Fruit fly (Drosophila melanogaster): ENCODE results near the gene CG8679.

CG8679 gene

dm6 chr2L:21243964-21244466 lies 25.7 kb upstream of the CG8679 start (continued):
- TF ChIP-seq woc (GFP tag; optimal IDR thresholded peaks at IDR 0.05) (peak; percentile 12), dl (GFP tag; optimal IDR thresholded peaks at IDR 0.05; ENCODE audit: insufficient read depth in 1 of 2, partially characterized antibody in 2 of 2) (no peak), Abd-B (GFP tag; optimal IDR thresholded peaks at IDR 0.05) (no peak), Dfd (GFP tag; optimal IDR thresholded peaks at IDR 0.05) (no peak), Hnf4 (GFP tag; optimal IDR thresholded peaks at IDR 0.05) (no peak), pan (optimal IDR thresholded peaks at IDR 0.05) (no peak), tai (GFP tag; optimal IDR thresholded peaks at IDR 0.05) (no peak), OdsH (GFP tag; optimal IDR thresholded peaks at IDR 0.05) (no peak), Dif (GFP tag; optimal IDR thresholded peaks at IDR 0.05; ENCODE audit: partially characterized antibody) (peak; percentile 41), CG9705 (GFP tag; optimal IDR thresholded peaks at IDR 0.05) (no peak), sage (GFP tag; optimal IDR thresholded peaks at IDR 0.05) (peak; percentile 6)

- no peak for TF ChIP-seq N (GFP tag; optimal IDR thresholded peaks at IDR 0.05)
- TF ChIP-seq Hr78 (GFP tag; optimal IDR thresholded peaks at IDR 0.05) = no peak
Observed at dm6 chr2L:21242369-21242768, 24.0 kb upstream of the CG8679 start.

- TF ChIP-seq psq (GFP tag; optimal IDR thresholded peaks at IDR 0.05) (peak; percentile 99), sv (GFP tag; optimal IDR thresholded peaks at IDR 0.05) (no peak), Hr83 (GFP tag; optimal IDR thresholded peaks at IDR 0.05; ENCODE audit: poor library complexity, severe bottlenecking) (peak; percentile 63), br (GFP tag; optimal IDR thresholded peaks at IDR 0.05) (no peak), Sp1 (GFP tag; optimal IDR thresholded peaks at IDR 0.05) (no peak), CG32264 (GFP tag; optimal IDR thresholded peaks at IDR 0.05) (peak; percentile 18), Vsx2 (GFP tag; optimal IDR thresholded peaks at IDR 0.05; ENCODE audit: partially characterized antibody) (peak; percentile 72), dmrt93B (GFP tag; optimal IDR thresholded peaks at IDR 0.05) (no peak), sage (GFP tag; optimal IDR thresholded peaks at IDR 0.05) (peak; percentile 48), dsf (GFP tag; optimal IDR thresholded peaks at IDR 0.05; ENCODE audit: borderline replicate concordance) (no peak), foxo (GFP tag; optimal IDR thresholded peaks at IDR 0.05) (peak in 1 of 2 experiments; percentile 64), CrebA (GFP tag; optimal IDR thresholded peaks at IDR 0.05; ENCODE audit: borderline replicate concordance) (no peak), h (GFP tag; optimal IDR thresholded peaks at IDR 0.05) (peak; percentile 40), Myc (optimal IDR thresholded peaks at IDR 0.05) (no peak), Jra (GFP tag; optimal IDR thresholded peaks at IDR 0.05) (peak; percentile 6), Abd-B (GFP tag; optimal IDR thresholded peaks at IDR 0.05) (no peak), Rel (GFP tag; optimal IDR thresholded peaks at IDR 0.05) (peak; percentile 75), Rel (tag; optimal IDR thresholded peaks at IDR 0.05) (peak; percentile 24), Dif (GFP tag; optimal IDR thresholded peaks at IDR 0.05; ENCODE audit: partially characterized antibody) (peak; percentile 86), tai (GFP tag; optimal IDR thresholded peaks at IDR 0.05) (peak; percentile 65), HLH106 (tag; optimal IDR thresholded peaks at IDR 0.05) (no peak), Dfd (GFP tag; optimal IDR thresholded peaks at IDR 0.05) (no peak), brk (GFP tag; optimal IDR thresholded peaks at IDR 0.05) (no peak), rgr (GFP tag; optimal IDR thresholded peaks at IDR 0.05) (peak; percentile 18), dl (GFP tag; optimal IDR thresholded peaks at IDR 0.05; ENCODE audit: insufficient read depth in 1 of 2, partially characterized antibody in 2 of 2) (peak; percentile 62 to 73), ey (GFP tag; optimal IDR thresholded peaks at IDR 0.05) (no peak), Hnf4 (GFP tag; optimal IDR thresholded peaks at IDR 0.05) (peak; percentile 13), fru (GFP tag; optimal IDR thresholded peaks at IDR 0.05) (no peak), jim (GFP tag; optimal IDR thresholded peaks at IDR 0.05) (peak; percentile 11), OdsH (GFP tag; optimal IDR thresholded peaks at IDR 0.05) (no peak), usp (GFP tag; optimal IDR thresholded peaks at IDR 0.05) (no peak)
Observed at dm6 chr2L:21237748-21238459, 19.6 kb upstream of the CG8679 start.

Data from whole organism, wandering third instar larva.